Fruit fly (Drosophila melanogaster): Measurements from ENCODE around the gene Adss.

The Adss gene

dm6 chr3R:20830153-20830695, at the start of gene Adss (continued):
- TF ChIP-seq sna (GFP tag; IDR thresholded peaks at IDR 0.05; ENCODE audit: partially characterized antibody) (peak; percentile 34; the same call in 1 of the 2 replicates), CG10267 (tag; optimal IDR thresholded peaks at IDR 0.05) (peak; percentile 18), CG12769 (tag; optimal IDR thresholded peaks at IDR 0.05) (no peak), chif (GFP tag; optimal IDR thresholded peaks at IDR 0.05) (peak in 1 of 2 experiments; percentile 24), CG1603 (tag; optimal IDR thresholded peaks at IDR 0.05) (peak; percentile 43), shn (GFP tag; optimal IDR thresholded peaks at IDR 0.05) (peak; percentile 39), her (GFP tag; optimal IDR thresholded peaks at IDR 0.05) (peak; percentile 59), CG7786 (GFP tag; optimal IDR thresholded peaks at IDR 0.05) (peak; percentile 45), CG10979 (tag; optimal IDR thresholded peaks at IDR 0.05) (no peak), mirr (GFP tag; optimal IDR thresholded peaks at IDR 0.05) (peak; percentile 53), caup (GFP tag; optimal IDR thresholded peaks at IDR 0.05; ENCODE audit: severe bottlenecking) (peak; percentile 46), CG8290 (GFP tag; optimal IDR thresholded peaks at IDR 0.05) (no peak), CG8290 (tag; optimal IDR thresholded peaks at IDR 0.05) (peak in 1 of 2 experiments; percentile 85), CG9876 (GFP tag; optimal IDR thresholded peaks at IDR 0.05) (peak; percentile 31), CTCF (GFP tag; optimal IDR thresholded peaks at IDR 0.05) (peak; percentile 21), Abd-B (GFP tag; optimal IDR thresholded peaks at IDR 0.05) (peak; percentile 47), Jarid2 (GFP tag; optimal IDR thresholded peaks at IDR 0.05) (peak; percentile 82), bigmax (GFP tag; optimal IDR thresholded peaks at IDR 0.05) (no peak), CG1024 (GFP tag; IDR thresholded peaks at IDR 0.05) (peak; percentile 44; the same call in 1 of the 2 replicates), CG32767 (GFP tag; IDR thresholded peaks at IDR 0.05) (0 out of 2 replicates have a peak, but pooled peaks have one; percentile 14), pita (GFP tag; optimal IDR thresholded peaks at IDR 0.05) (no peak), ewg (GFP tag; optimal IDR thresholded peaks at IDR 0.05) (peak; percentile 99), Camta (GFP tag; optimal IDR thresholded peaks at IDR 0.05) (peak; percentile 15), Sry-δ (GFP tag; optimal IDR thresholded peaks at IDR 0.05) (peak; percentile 12), CG11247 (GFP tag; IDR thresholded peaks at IDR 0.05) (peak; percentile 30; the same call in 1 of the 2 replicates), hkb (optimal IDR thresholded peaks at IDR 0.05) (no peak), hkb (GFP tag; IDR thresholded peaks at IDR 0.05) (peak; percentile 54), crol (GFP tag; IDR thresholded peaks at IDR 0.05) (no peak), Chrac-16 (GFP tag; optimal IDR thresholded peaks at IDR 0.05) (no peak), CG17802 (tag; optimal IDR thresholded peaks at IDR 0.05) (no peak), CG1792 (GFP tag; optimal IDR thresholded peaks at IDR 0.05) (no peak), CG11560 (tag; IDR thresholded peaks at IDR 0.05) (no peak), CG12155 (GFP tag; optimal IDR thresholded peaks at IDR 0.05) (peak; percentile 7), zf30C (GFP tag; optimal IDR thresholded peaks at IDR 0.05) (no peak), kay (GFP tag; optimal IDR thresholded peaks at IDR 0.05) (no peak), D19B (GFP tag; optimal IDR thresholded peaks at IDR 0.05) (no peak), sob (GFP tag; IDR thresholded peaks at IDR 0.05) (peak; percentile 56; the same call in 1 of the 2 replicates), z (GFP tag; IDR thresholded peaks at IDR 0.05) (0 out of 3 replicates have a peak, but pooled peaks have one; percentile 31), exex (tag; optimal IDR thresholded peaks at IDR 0.05) (no peak), CG43689 (GFP tag; IDR thresholded peaks at IDR 0.05) (no peak), CG4617 (GFP tag; optimal IDR thresholded peaks at IDR 0.05; ENCODE audit: borderline replicate concordance) (peak; percentile 21), row (GFP tag; IDR thresholded peaks at IDR 0.05) (peak; percentile 53; the same call in 2 of the 3 replicates), CG17385 (GFP tag; optimal IDR thresholded peaks at IDR 0.05) (peak; percentile 43), CG1529 (GFP tag; optimal IDR thresholded peaks at IDR 0.05) (no peak), schlank (tag; optimal IDR thresholded peaks at IDR 0.05) (no peak), Hr3 (GFP tag; optimal IDR thresholded peaks at IDR 0.05) (no peak), CG32772 (GFP tag; IDR thresholded peaks at IDR 0.05) (no peak), CG10543 (GFP tag; optimal IDR thresholded peaks at IDR 0.05) (peak; percentile 29), klu (GFP tag; IDR thresholded peaks at IDR 0.05) (peak; percentile 93), rib (GFP tag; IDR thresholded peaks at IDR 0.05) (peak; percentile 52; the same call in 1 of the 2 replicates), CG1832 (GFP tag; optimal IDR thresholded peaks at IDR 0.05) (no peak)
